Fruit fly (Drosophila melanogaster) whole organism, prepupa: ENCODE measurements around the gene htk.

Source experiments
- Blimp-1 ChIP-seq: fragments of 200-800 bp; sonication (Bioruptor generic); optimal IDR thresholded peaks from 3 replicates; lab custom pipeline; 2017; ENCODE audit warnings: missing biosample characterization, missing genetic modification characterization, mild to moderate bottlenecking, moderate library complexity, missing genetic modification reagents
- CG10631 ChIP-seq: fragments of 200-800 bp; sonication (Bioruptor generic); optimal IDR thresholded peaks from 2 replicates; lab custom pipeline; 2016; ENCODE audit warnings: missing biosample characterization, missing genetic modification characterization
- CG11294 ChIP-seq: fragments of 200-800 bp; sonication (Bioruptor generic); IDR thresholded peaks from 2 replicates; pipeline ENCODE4 v1.3.6; 2022; ENCODE audit warnings: missing biosample characterization, missing genetic modification characterization
- CG11762 ChIP-seq: fragments of 200-800 bp; sonication (Bioruptor generic); optimal IDR thresholded peaks from 3 replicates; lab custom pipeline; 2016; ENCODE audit warnings: missing biosample characterization, missing genetic modification characterization; ENCODE audit not compliant: insufficient read depth
- CG11902 ChIP-seq: fragments of 200-800 bp; sonication (Bioruptor generic); optimal IDR thresholded peaks from 3 replicates; lab custom pipeline; 2016; ENCODE audit warnings: missing biosample characterization, missing genetic modification characterization
- CG15336 ChIP-seq: fragments of 200-800 bp; sonication (Bioruptor generic); IDR thresholded peaks from 2 replicates; pipeline ENCODE4 v1.3.6; 2022; ENCODE audit warnings: missing biosample characterization, missing genetic modification characterization
- CG1621 ChIP-seq: fragments of 200-800 bp; sonication (Bioruptor generic); optimal IDR thresholded peaks from 3 replicates; lab custom pipeline; 2018; ENCODE audit warnings: missing biosample characterization, mild to moderate bottlenecking, missing genetic modification characterization
- CG16779 ChIP-seq: fragments of 200-800 bp; sonication (Bioruptor generic); optimal IDR thresholded peaks from 3 replicates; lab custom pipeline; 2017; ENCODE audit warnings: missing biosample characterization, mild to moderate bottlenecking, missing genetic modification characterization
- CG3032 ChIP-seq: fragments of 200-800 bp; optimal IDR thresholded peaks from 2 replicates; lab custom pipeline; 2019; ENCODE audit warnings: missing biosample characterization, mild to moderate bottlenecking, missing genetic modification characterization, moderate library complexity
- CG32006 ChIP-seq: fragments of 200-800 bp; sonication (Bioruptor generic); optimal IDR thresholded peaks from 3 replicates; lab custom pipeline; 2017; ENCODE audit warnings: missing biosample characterization, mild to moderate bottlenecking, missing genetic modification characterization
- CG34406 ChIP-seq: fragments of 200-800 bp; sonication (Bioruptor generic); optimal IDR thresholded peaks from 3 replicates; lab custom pipeline; 2016; ENCODE audit warnings: missing biosample characterization, missing genetic modification characterization
- CG3919 ChIP-seq: fragments of 200-800 bp; sonication (Bioruptor generic); optimal IDR thresholded peaks from 3 replicates; lab custom pipeline; 2016; ENCODE audit warnings: missing biosample characterization, missing genetic modification characterization
- CG6163 ChIP-seq: fragments of 200-800 bp; sonication (Bioruptor generic); IDR thresholded peaks from 3 replicates; pipeline ENCODE4 v1.3.6; 2022; ENCODE audit warnings: missing biosample characterization, missing genetic modification characterization
- CG6276 ChIP-seq: fragments of 200-800 bp; sonication (Bioruptor generic); optimal IDR thresholded peaks from 2 replicates; lab custom pipeline; 2017; ENCODE audit warnings: missing biosample characterization, mild to moderate bottlenecking, missing genetic modification characterization
- CG6792 ChIP-seq: fragments of 200-800 bp; sonication (Bioruptor generic); optimal IDR thresholded peaks from 3 replicates; lab custom pipeline; 2016; ENCODE audit warnings: missing biosample characterization, missing genetic modification characterization
- CG6808 ChIP-seq: fragments of 200-800 bp; sonication (Bioruptor generic); optimal IDR thresholded peaks from 3 replicates; lab custom pipeline; 2017; ENCODE audit warnings: missing biosample characterization, missing genetic modification characterization, mild to moderate bottlenecking, moderate library complexity, missing genetic modification reagents
- CG6854 ChIP-seq: fragments of 200-800 bp; sonication (Bioruptor generic); optimal IDR thresholded peaks from 2 replicates; lab custom pipeline; 2017; ENCODE audit warnings: missing biosample characterization, mild to moderate bottlenecking, missing genetic modification characterization
- CG7368 ChIP-seq: fragments of 200-800 bp; sonication (Bioruptor generic); optimal IDR thresholded peaks from 3 replicates; lab custom pipeline; 2016; ENCODE audit warnings: missing biosample characterization, missing genetic modification characterization
- CG8119 ChIP-seq: fragments of 200-800 bp; sonication (Bioruptor generic); IDR thresholded peaks from 3 replicates; pipeline ENCODE4 v1.3.6; 2022; ENCODE audit warnings: missing biosample characterization, missing genetic modification characterization
- CG8319 ChIP-seq: fragments of 200-800 bp; sonication (Bioruptor generic); optimal IDR thresholded peaks from 3 replicates; lab custom pipeline; 2016; ENCODE audit warnings: missing biosample characterization, missing genetic modification characterization
- CG8632 ChIP-seq: fragments of 200-800 bp; sonication (Bioruptor generic); optimal IDR thresholded peaks from 3 replicates; lab custom pipeline; 2016; ENCODE audit warnings: missing biosample characterization, missing genetic modification characterization
- CG9139 ChIP-seq: fragments of 200-800 bp; sonication (Bioruptor generic); optimal IDR thresholded peaks from 3 replicates; lab custom pipeline; 2017; ENCODE audit warnings: missing biosample characterization, mild to moderate bottlenecking, missing genetic modification characterization
- Eip78C ChIP-seq: fragments of 200-800 bp; sonication (Bioruptor generic); peaks from one replicate; lab custom pipeline; 2016; ENCODE audit warnings: missing biosample characterization, missing genetic modification characterization
- Ets21C ChIP-seq: fragments of 200-800 bp; sonication (Bioruptor generic); optimal IDR thresholded peaks from 3 replicates; lab custom pipeline; 2016; ENCODE audit warnings: missing biosample characterization, missing genetic modification characterization
- Ets96B ChIP-seq: fragments of 200-800 bp; optimal IDR thresholded peaks from 2 replicates; lab custom pipeline; 2019; ENCODE audit warnings: missing biosample characterization, mild to moderate bottlenecking, missing genetic modification characterization, moderate library complexity
- Hr38 ChIP-seq: sonication (Bioruptor generic); optimal IDR thresholded peaks from 2 replicates; lab custom pipeline; 2016; ENCODE audit warnings: missing biosample characterization, missing genetic modification characterization
- Hr39 ChIP-seq: fragments of 200-800 bp; sonication (Bioruptor generic); optimal IDR thresholded peaks from 2 replicates; lab custom pipeline; 2016; ENCODE audit warnings: missing biosample characterization, missing genetic modification characterization
- Lpt ChIP-seq: fragments of 200-800 bp; sonication (Bioruptor generic); optimal IDR thresholded peaks from 3 replicates; lab custom pipeline; 2016; ENCODE audit warnings: missing biosample characterization, missing genetic modification characterization
- Met ChIP-seq: fragments of 200-800 bp; sonication (Bioruptor generic); optimal IDR thresholded peaks from 3 replicates; lab custom pipeline; 2016; ENCODE audit warnings: missing biosample characterization, missing genetic modification characterization
- OdsH ChIP-seq: fragments of 200-800 bp; sonication (Bioruptor generic); optimal IDR thresholded peaks from 3 replicates; lab custom pipeline; 2016; ENCODE audit warnings: missing biosample characterization, missing genetic modification characterization
- Smox ChIP-seq: fragments of 200-800 bp; sonication (Bioruptor generic); optimal IDR thresholded peaks from 3 replicates; lab custom pipeline; 2016; ENCODE audit warnings: missing biosample characterization, missing genetic modification characterization
- Sox14 ChIP-seq: fragments of 200-800 bp; sonication (Bioruptor generic); optimal IDR thresholded peaks from 3 replicates; lab custom pipeline; 2016; ENCODE audit warnings: missing biosample characterization, missing genetic modification characterization
- Sox15 ChIP-seq: fragments of 200-800 bp; sonication (Bioruptor generic); optimal IDR thresholded peaks from 3 replicates; lab custom pipeline; 2016; ENCODE audit warnings: missing biosample characterization, missing genetic modification characterization
- acj6 ChIP-seq: fragments of 200-800 bp; sonication (Bioruptor generic); optimal IDR thresholded peaks from 3 replicates; lab custom pipeline; 2016; ENCODE audit warnings: missing biosample characterization, missing genetic modification characterization
- cyc ChIP-seq: fragments of 200-800 bp; sonication (Bioruptor generic); optimal IDR thresholded peaks from 3 replicates; lab custom pipeline; 2016; ENCODE audit warnings: missing biosample characterization, missing genetic modification characterization
- dac ChIP-seq: fragments of 200-800 bp; sonication (Bioruptor generic); optimal IDR thresholded peaks from 2 replicates; lab custom pipeline; 2017; ENCODE audit warnings: missing biosample characterization, mild to moderate bottlenecking, missing genetic modification characterization
- dsx ChIP-seq: fragments of 200-800 bp; optimal IDR thresholded peaks from 3 replicates; lab custom pipeline; 2019; ENCODE audit warnings: missing biosample characterization, mild to moderate bottlenecking, missing genetic modification characterization, moderate library complexity; ENCODE audit not compliant: poor library complexity, severe bottlenecking
- eg ChIP-seq: fragments of 200-800 bp; sonication (Bioruptor generic); IDR thresholded peaks from 3 replicates; pipeline ENCODE4 v1.3.6; 2022; ENCODE audit warnings: missing biosample characterization, missing genetic modification characterization
- esn ChIP-seq: fragments of 200-800 bp; sonication (Bioruptor generic); optimal IDR thresholded peaks from 2 replicates; lab custom pipeline; 2016; ENCODE audit warnings: missing biosample characterization, mild to moderate bottlenecking, missing genetic modification characterization, moderate library complexity
- fd59A ChIP-seq: fragments of 200-800 bp; sonication (Bioruptor generic); optimal IDR thresholded peaks from 2 replicates; lab custom pipeline; 2017; ENCODE audit warnings: missing biosample characterization, mild to moderate bottlenecking, missing genetic modification characterization, missing genetic modification reagents
- fd85E ChIP-seq: fragments of 200-800 bp; sonication (Bioruptor generic); optimal IDR thresholded peaks from 3 replicates; lab custom pipeline; 2016; ENCODE audit warnings: missing biosample characterization, missing genetic modification characterization
- fkh ChIP-seq: fragments of 200-800 bp; sonication (Bioruptor generic); optimal IDR thresholded peaks from 3 replicates; lab custom pipeline; 2017; ENCODE audit warnings: missing biosample characterization, mild to moderate bottlenecking, missing genetic modification characterization, moderate library complexity
- lz ChIP-seq: fragments of 200-800 bp; sonication (Bioruptor generic); optimal IDR thresholded peaks from 3 replicates; lab custom pipeline; 2016; ENCODE audit warnings: missing biosample characterization, missing genetic modification characterization
- net ChIP-seq: fragments of 200-800 bp; sonication (Bioruptor generic); optimal IDR thresholded peaks from 3 replicates; lab custom pipeline; 2016; ENCODE audit warnings: missing biosample characterization, missing genetic modification characterization
- pdm3 ChIP-seq: fragments of 200-800 bp; sonication (Bioruptor generic); optimal IDR thresholded peaks from 3 replicates; lab custom pipeline; 2016; ENCODE audit warnings: missing biosample characterization, missing genetic modification characterization
- salr ChIP-seq, 2 experiments: fragments of 200-800 bp; sonication (Bioruptor generic); optimal IDR thresholded peaks; 3 replicates each; lab custom pipeline; 2016 to 2018; ENCODE audit warnings: missing biosample characterization in 2 of 2, missing genetic modification characterization in 2 of 2, mild to moderate bottlenecking in 1 of 2
- spab ChIP-seq: fragments of 200-800 bp; sonication (Bioruptor generic); optimal IDR thresholded peaks from 2 replicates; lab custom pipeline; 2017; ENCODE audit warnings: missing biosample characterization, mild to moderate bottlenecking, missing genetic modification characterization, missing genetic modification reagents
- ss ChIP-seq, 2 experiments: fragments of 200-800 bp; sonication (Bioruptor generic); optimal IDR thresholded peaks; 2 replicates in 1 of 2; 3 replicates in 1 of 2; lab custom pipeline; 2017 to 2018; ENCODE audit warnings: mild to moderate bottlenecking in 2 of 2, missing biosample characterization in 2 of 2, missing genetic modification characterization in 2 of 2, moderate library complexity in 1 of 2
- svp ChIP-seq: fragments of 200-800 bp; sonication (Bioruptor generic); peaks from one replicate; lab custom pipeline; 2016; ENCODE audit warnings: missing biosample characterization, missing genetic modification characterization
- vri ChIP-seq: fragments of 200-800 bp; sonication (Bioruptor generic); optimal IDR thresholded peaks from 3 replicates; lab custom pipeline; 2016; ENCODE audit warnings: missing biosample characterization, mild to moderate bottlenecking, missing genetic modification characterization

Gene htk

dm6 chrX:18848338-18849021 lies 5.0 kb downstream of the htk start, which contains the start of gene shop:
TSS of gene shop (minus strand) at chrX:18848566.
- TF ChIP-seq CG11902 (GFP tag; lab: Kevin White, UChicago) = peak; percentile 83
- peak; percentile 86 for TF ChIP-seq net (GFP tag; lab: Kevin White, UChicago)
- TF ChIP-seq CG6163 (GFP tag; lab: Robert Waterston, UW) = peak; percentile 60; the same call in 2 of the 3 replicates
- peak; percentile 86 for TF ChIP-seq Sox14 (GFP tag; lab: Kevin White, UChicago)
- TF ChIP-seq esn (GFP tag; lab: Kevin White, UChicago) = peak; percentile 92
- TF ChIP-seq Eip78C (GFP tag; lab: Kevin White, UChicago) = peak; percentile 98
- peak; percentile 66 for TF ChIP-seq fd85E (GFP tag; lab: Kevin White, UChicago)
- TF ChIP-seq Lpt = peak; percentile 82
- peak; percentile 78 for TF ChIP-seq CG9139 (GFP tag; lab: Kevin White, UChicago)
- TF ChIP-seq Sox15 = peak; percentile 83
- peak; percentile 86 for TF ChIP-seq CG6808 (GFP tag; lab: Kevin White, UChicago)
- peak; percentile 82 for TF ChIP-seq Ets21C
- TF ChIP-seq Hr39 (GFP tag; lab: Kevin White, UChicago) = peak; percentile 90
- TF ChIP-seq CG6792 (GFP tag; lab: Kevin White, UChicago) = peak; percentile 85
- peak; percentile 89 for TF ChIP-seq Smox (GFP tag; lab: Kevin White, UChicago)
- peak; percentile 87 for TF ChIP-seq CG3919
- peak; percentile 90 for TF ChIP-seq CG34406
- peak; percentile 87 for TF ChIP-seq cyc (GFP tag; lab: Kevin White, UChicago)
- peak; percentile 96 for TF ChIP-seq svp (GFP tag; lab: Kevin White, UChicago)
- TF ChIP-seq Ets96B (tag; lab: Kevin White, UChicago) = peak; percentile 81
- peak; percentile 83 for TF ChIP-seq acj6 (GFP tag; lab: Kevin White, UChicago)
- TF ChIP-seq CG15336 (GFP tag; lab: Robert Waterston, UW) = peak; percentile 75
- TF ChIP-seq CG8319 = peak; percentile 73
- TF ChIP-seq Met (GFP tag; lab: Kevin White, UChicago) = peak; percentile 86
- peak; percentile 77 to 85 for TF ChIP-seq ss (GFP tag; optimal IDR thresholded peaks at IDR 0.05; lab: Kevin White, UChicago)
- TF ChIP-seq CG6276 (GFP tag; lab: Kevin White, UChicago) = peak; percentile 84
- TF ChIP-seq vri (GFP tag; lab: Kevin White, UChicago) = peak; percentile 72
- TF ChIP-seq salr (GFP tag; optimal IDR thresholded peaks at IDR 0.05; lab: Kevin White, UChicago) = peak; percentile 56 to 87
- TF ChIP-seq CG1621 (tag; lab: Kevin White, UChicago) = peak; percentile 63
- peak; percentile 77 for TF ChIP-seq CG11762 (GFP tag; lab: Kevin White, UChicago)
- peak; percentile 73 for TF ChIP-seq Blimp-1 (GFP tag; lab: Kevin White, UChicago)
- TF ChIP-seq CG6854 (GFP tag; lab: Kevin White, UChicago) = peak; percentile 58
- TF ChIP-seq fkh (GFP tag; lab: Kevin White, UChicago) = peak; percentile 83
- peak; percentile 85 for TF ChIP-seq CG3032 (tag; lab: Kevin White, UChicago)
- peak; percentile 76 for TF ChIP-seq CG7368
- TF ChIP-seq CG16779 (tag; lab: Kevin White, UChicago) = no peak
- TF ChIP-seq fd59A (GFP tag; lab: Kevin White, UChicago) = peak; percentile 81
- peak; percentile 87 for TF ChIP-seq CG8119 (GFP tag; lab: Robert Waterston, UW)
- TF ChIP-seq lz (GFP tag; lab: Kevin White, UChicago) = peak; percentile 93
- peak; percentile 70 for TF ChIP-seq eg (GFP tag; lab: Robert Waterston, UW)
- TF ChIP-seq dsx = peak; percentile 82
- peak; percentile 44; the same call in 1 of the 2 replicates for TF ChIP-seq CG11294 (GFP tag; lab: Robert Waterston, UW)
- TF ChIP-seq spab (GFP tag; lab: Kevin White, UChicago) = peak; percentile 72
- TF ChIP-seq Hr38 (GFP tag; lab: Kevin White, UChicago) = no peak
- TF ChIP-seq CG32006 (GFP tag; lab: Kevin White, UChicago) = peak; percentile 94
- peak; percentile 90 for TF ChIP-seq CG10631 (GFP tag; lab: Kevin White, UChicago)
- TF ChIP-seq dac (GFP tag; lab: Kevin White, UChicago) = peak; percentile 54
- TF ChIP-seq pdm3 (GFP tag; lab: Kevin White, UChicago) = peak; percentile 90
- TF ChIP-seq OdsH (GFP tag; lab: Kevin White, UChicago) = peak; percentile 88
- TF ChIP-seq CG8632 = peak; percentile 88
